Fruit fly (Drosophila melanogaster) whole organism, adult: Measurements from ENCODE around the gene wupA.

Experiments used
- CG11617 ChIP-seq: fragments of 200-800 bp; sonication (Bioruptor generic); optimal IDR thresholded peaks from 2 replicates; lab custom pipeline; 2017; ENCODE audit warnings: mild to moderate bottlenecking, missing biosample characterization, missing genetic modification reagents, missing genetic modification characterization
- CG12768 ChIP-seq: fragments of 200-800 bp; sonication (Bioruptor generic); optimal IDR thresholded peaks from 2 replicates; lab custom pipeline; 2017; ENCODE audit warnings: missing biosample characterization, missing genetic modification characterization, mild to moderate bottlenecking, moderate library complexity, missing genetic modification reagents
- CG14711 ChIP-seq: fragments of 200-800 bp; sonication (Bioruptor generic); optimal IDR thresholded peaks from 2 replicates; lab custom pipeline; 2018; ENCODE audit warnings: missing biosample characterization, mild to moderate bottlenecking, missing genetic modification characterization, moderate library complexity
- CG1620 ChIP-seq: fragments of 200-800 bp; sonication (Bioruptor generic); optimal IDR thresholded peaks from 2 replicates; lab custom pipeline; 2016; ENCODE audit warnings: missing biosample characterization, missing genetic modification characterization
- CG5204 ChIP-seq: fragments of 200-800 bp; sonication (Bioruptor generic); optimal IDR thresholded peaks from 2 replicates; lab custom pipeline; 2016; ENCODE audit warnings: missing biosample characterization, missing genetic modification characterization
- CG7045 ChIP-seq: fragments of 200-800 bp; sonication (Bioruptor generic); optimal IDR thresholded peaks from 2 replicates; lab custom pipeline; 2017; ENCODE audit warnings: missing biosample characterization, mild to moderate bottlenecking, missing genetic modification characterization
- CG7101 ChIP-seq: fragments of 200-800 bp; sonication (Bioruptor generic); optimal IDR thresholded peaks from 2 replicates; lab custom pipeline; 2018; ENCODE audit warnings: missing biosample characterization, mild to moderate bottlenecking, missing genetic modification characterization, moderate library complexity
- Hr96 ChIP-seq: fragments of 200-800 bp; sonication (Bioruptor generic); optimal IDR thresholded peaks from 2 replicates; lab custom pipeline; 2016; ENCODE audit warnings: missing biosample characterization, missing genetic modification characterization
- Mnt ChIP-seq: fragments of 200-800 bp; sonication (Bioruptor generic); optimal IDR thresholded peaks from 2 replicates; lab custom pipeline; 2016; ENCODE audit warnings: missing biosample characterization, mild to moderate bottlenecking, missing genetic modification characterization
- bab1 ChIP-seq: fragments of 200-800 bp; sonication (Bioruptor generic); optimal IDR thresholded peaks from 3 replicates; lab custom pipeline; 2019; ENCODE audit warnings: missing biosample characterization, mild to moderate bottlenecking, missing genetic modification characterization, moderate library complexity
- cnc ChIP-seq, 2 experiments: fragments of >200 bp; optimal IDR thresholded peaks; 2 replicates each; lab custom pipeline; 2017
- kay ChIP-seq: fragments of 200-800 bp; sonication (Bioruptor generic); peaks from one replicate; lab custom pipeline; 2016; ENCODE audit warnings: missing biosample characterization, missing genetic modification characterization, borderline replicate concordance
- ovo ChIP-seq: fragments of 200-800 bp; sonication (Bioruptor generic); optimal IDR thresholded peaks from 2 replicates; lab custom pipeline; 2016; ENCODE audit warnings: missing biosample characterization, missing genetic modification characterization
- tj ChIP-seq: fragments of 200-800 bp; sonication (Bioruptor generic); optimal IDR thresholded peaks from 3 replicates; lab custom pipeline; 2017; ENCODE audit warnings: missing biosample characterization, mild to moderate bottlenecking, missing genetic modification characterization, moderate library complexity

- TF ChIP-seq CG11617 (GFP tag; lab: Kevin White, UChicago): no peak
- TF ChIP-seq kay (GFP tag; lab: Kevin White, UChicago): no peak
- no peak for TF ChIP-seq CG7045 (GFP tag; lab: Kevin White, UChicago)
- no peak for TF ChIP-seq Mnt (GFP tag; lab: Kevin White, UChicago)
- no peak for TF ChIP-seq ovo (GFP tag; lab: Kevin White, UChicago)
- no peak for TF ChIP-seq CG1620 (GFP tag; lab: Kevin White, UChicago)
- TF ChIP-seq CG14711: no peak
- no peak for TF ChIP-seq Hr96
- TF ChIP-seq CG12768 (GFP tag; lab: Kevin White, UChicago): no peak
- TF ChIP-seq CG7101 (tag; lab: Kevin White, UChicago): no peak
- no peak for TF ChIP-seq cnc (optimal IDR thresholded peaks at IDR 0.05; lab: Kevin White, UChicago)
- no peak for TF ChIP-seq tj
- no peak for TF ChIP-seq bab1 (GFP tag; lab: Kevin White, UChicago)
- no peak for TF ChIP-seq CG5204 (GFP tag; lab: Kevin White, UChicago)
Measured at dm6 chrX:18057202-18057601, 59.5 kb downstream of the wupA start.
